Fruit fly (Drosophila melanogaster): ENCODE data around the gene Snx6.

dm6 chr2L:8213987-8214386 lies 6.6 kb downstream of the Snx6 start, which contains the start of gene CG8353:
- no peak for TF ChIP-seq Sox14 (GFP tag; optimal IDR thresholded peaks at IDR 0.05)
- no peak for TF ChIP-seq CG11902 (GFP tag; optimal IDR thresholded peaks at IDR 0.05)

Measured in whole organism, prepupa.